Fruit fly (Drosophila melanogaster): ENCODE results near the gene Sgs8.

dm6 chr3L:11511921-11512320 lies 2.7 kb upstream of the Sgs8 start, which contains the start of gene Sgs3:
- TF ChIP-seq cas (GFP tag; IDR thresholded peaks at IDR 0.05) (no peak), Dad (GFP tag; optimal IDR thresholded peaks at IDR 0.05) (no peak), BtbVII (GFP tag; optimal IDR thresholded peaks at IDR 0.05) (no peak), CG17829 (tag; optimal IDR thresholded peaks at IDR 0.05) (no peak), Dip2 (GFP tag; IDR thresholded peaks at IDR 0.05) (no peak), Oli (tag; optimal IDR thresholded peaks at IDR 0.05) (no peak), so (GFP tag; IDR thresholded peaks at IDR 0.05) (no peak), psq (GFP tag; optimal IDR thresholded peaks at IDR 0.05) (no peak), scrt (GFP tag; optimal IDR thresholded peaks at IDR 0.05) (no peak), CG10274 (GFP tag; optimal IDR thresholded peaks at IDR 0.05) (no peak), CG9437 (GFP tag; optimal IDR thresholded peaks at IDR 0.05) (no peak), toy (GFP tag; IDR thresholded peaks at IDR 0.05) (no peak), Meics (GFP tag; optimal IDR thresholded peaks at IDR 0.05) (no peak)
